Fruit fly (Drosophila melanogaster) whole organism, prepupa: Measurements from ENCODE around the gene CG14120.

Experiments used
- Blimp-1 ChIP-seq: fragments of 200-800 bp; sonication (Bioruptor generic); optimal IDR thresholded peaks from 3 replicates; lab custom pipeline; 2017; ENCODE audit warnings: missing biosample characterization, missing genetic modification characterization, mild to moderate bottlenecking, moderate library complexity, missing genetic modification reagents
- CG10631 ChIP-seq: fragments of 200-800 bp; sonication (Bioruptor generic); optimal IDR thresholded peaks from 2 replicates; lab custom pipeline; 2016; ENCODE audit warnings: missing biosample characterization, missing genetic modification characterization
- CG10669 ChIP-seq: fragments of 200-800 bp; sonication (Bioruptor generic); optimal IDR thresholded peaks from 3 replicates; lab custom pipeline; 2018; ENCODE audit warnings: missing biosample characterization, mild to moderate bottlenecking, missing genetic modification characterization, moderate library complexity
- CG11762 ChIP-seq: fragments of 200-800 bp; sonication (Bioruptor generic); optimal IDR thresholded peaks from 3 replicates; lab custom pipeline; 2016; ENCODE audit warnings: missing biosample characterization, missing genetic modification characterization; ENCODE audit not compliant: insufficient read depth
- CG4318 ChIP-seq: fragments of 200-800 bp; sonication (Bioruptor generic); optimal IDR thresholded peaks from 3 replicates; lab custom pipeline; 2017; ENCODE audit warnings: missing biosample characterization, mild to moderate bottlenecking, missing genetic modification characterization
- CG6854 ChIP-seq: fragments of 200-800 bp; sonication (Bioruptor generic); optimal IDR thresholded peaks from 2 replicates; lab custom pipeline; 2017; ENCODE audit warnings: missing biosample characterization, mild to moderate bottlenecking, missing genetic modification characterization
- CG8119 ChIP-seq: fragments of 200-800 bp; sonication (Bioruptor generic); IDR thresholded peaks from 3 replicates; pipeline ENCODE4 v1.3.6; 2022; ENCODE audit warnings: missing biosample characterization, missing genetic modification characterization
- Sox15 ChIP-seq: fragments of 200-800 bp; sonication (Bioruptor generic); optimal IDR thresholded peaks from 3 replicates; lab custom pipeline; 2016; ENCODE audit warnings: missing biosample characterization, missing genetic modification characterization
- acj6 ChIP-seq: fragments of 200-800 bp; sonication (Bioruptor generic); optimal IDR thresholded peaks from 3 replicates; lab custom pipeline; 2016; ENCODE audit warnings: missing biosample characterization, missing genetic modification characterization
- cyc ChIP-seq: fragments of 200-800 bp; sonication (Bioruptor generic); optimal IDR thresholded peaks from 3 replicates; lab custom pipeline; 2016; ENCODE audit warnings: missing biosample characterization, missing genetic modification characterization

dm6 chr3L:12903611-12904010 lies 18.8 kb downstream of the CG14120 start, which contains the start of gene CG32117:
- no peak for TF ChIP-seq CG8119 (GFP tag; lab: Robert Waterston, UW)
- TF ChIP-seq CG10631 = no peak
- no peak for TF ChIP-seq cyc
- no peak for TF ChIP-seq Sox15 (GFP tag; lab: Kevin White, UChicago)
- TF ChIP-seq Blimp-1 = no peak
- TF ChIP-seq CG11762 = no peak
- no peak for TF ChIP-seq CG10669 (GFP tag; lab: Kevin White, UChicago)
- no peak for TF ChIP-seq CG6854
- TF ChIP-seq acj6 (GFP tag; lab: Kevin White, UChicago) = no peak
- TF ChIP-seq CG4318 (GFP tag; lab: Kevin White, UChicago) = no peak
